Worm (Caenorhabditis elegans): ENCODE measurements around the gene E02H9.13.
"Not testable (repeated sequence)": the region's sequence is repeated elsewhere in the genome, so short reads cannot be mapped to it uniquely, and the experiment has no call there.

- TF ChIP-seq dmd-8 (GFP tag; IDR thresholded peaks at IDR 0.05); ceh-32 (tag; optimal IDR thresholded peaks at IDR 0.05; ENCODE audit: poor library complexity); unc-62 (GFP tag; optimal IDR thresholded peaks at IDR 0.05 in 1 of 2); unc-62 (tag; optimal IDR thresholded peaks at IDR 0.05); zip-2 (tag; optimal IDR thresholded peaks at IDR 0.05); nhr-237 (tag; optimal IDR thresholded peaks at IDR 0.05); nhr-25 (tag; optimal IDR thresholded peaks at IDR 0.05; ENCODE audit: borderline replicate concordance, insufficient read depth); skn-1 (tag; optimal IDR thresholded peaks at IDR 0.05); hmg-1.1 (GFP tag; IDR thresholded peaks at IDR 0.05); spr-3 (GFP tag; optimal IDR thresholded peaks at IDR 0.05); D1046.2 (GFP tag; IDR thresholded peaks at IDR 0.05); ama-1 (optimal IDR thresholded peaks at IDR 0.05); nhr-28 (tag; optimal IDR thresholded peaks at IDR 0.05); dve-1 (tag; optimal IDR thresholded peaks at IDR 0.05; ENCODE audit: insufficient read depth); lir-3 (tag; optimal IDR thresholded peaks at IDR 0.05): not testable (repeated sequence)
These were observed 2.7 kb downstream of the E02H9.13 start, which contains the start of gene E02H9.6 for ce11 chrIII:2435805-2436204.
